Fruit fly (Drosophila melanogaster): ENCODE data around the gene CG33223.

Gene CG33223

dm6 chrX:8436656-8437284, 46.9 kb downstream of the CG33223 start, which contains the start of gene CG1440 (continued):
- TF ChIP-seq net (GFP tag; optimal IDR thresholded peaks at IDR 0.05), result no peak
- TF ChIP-seq CG3919 (GFP tag; optimal IDR thresholded peaks at IDR 0.05), result no peak
- 0 out of 3 replicates have a peak, but pooled peaks have one; percentile 27 for TF ChIP-seq CG8119 (GFP tag; IDR thresholded peaks at IDR 0.05)
- TF ChIP-seq svp (GFP tag), result no peak
- no peak for TF ChIP-seq CG1621 (tag; optimal IDR thresholded peaks at IDR 0.05)
- TF ChIP-seq Sox102F (GFP tag; optimal IDR thresholded peaks at IDR 0.05), result no peak
- TF ChIP-seq Lpt (GFP tag; optimal IDR thresholded peaks at IDR 0.05), result no peak
- TF ChIP-seq fd85E (GFP tag; optimal IDR thresholded peaks at IDR 0.05), result no peak
- no peak for TF ChIP-seq CG7368 (GFP tag; optimal IDR thresholded peaks at IDR 0.05)
- TF ChIP-seq CG6808 (GFP tag; optimal IDR thresholded peaks at IDR 0.05), result peak; percentile 28
- no peak for TF ChIP-seq CG32006 (GFP tag; optimal IDR thresholded peaks at IDR 0.05)
- peak; percentile 54 for TF ChIP-seq CG6276 (GFP tag; optimal IDR thresholded peaks at IDR 0.05)
- peak; percentile 46 for TF ChIP-seq esn (GFP tag; optimal IDR thresholded peaks at IDR 0.05)
- TF ChIP-seq dac (GFP tag; optimal IDR thresholded peaks at IDR 0.05), result no peak
- TF ChIP-seq pdm3 (GFP tag; optimal IDR thresholded peaks at IDR 0.05), result no peak
- no peak for TF ChIP-seq CG10669 (GFP tag; optimal IDR thresholded peaks at IDR 0.05)
- TF ChIP-seq CG11762 (GFP tag; optimal IDR thresholded peaks at IDR 0.05; ENCODE audit: insufficient read depth), result no peak
- TF ChIP-seq Hr38 (GFP tag; optimal IDR thresholded peaks at IDR 0.05), result no peak
- peak; percentile 22 for TF ChIP-seq Sox14 (GFP tag; optimal IDR thresholded peaks at IDR 0.05)
- peak; percentile 33 for TF ChIP-seq achi (GFP tag; optimal IDR thresholded peaks at IDR 0.05)
- no peak for TF ChIP-seq topi (GFP tag; optimal IDR thresholded peaks at IDR 0.05)

DNA sequence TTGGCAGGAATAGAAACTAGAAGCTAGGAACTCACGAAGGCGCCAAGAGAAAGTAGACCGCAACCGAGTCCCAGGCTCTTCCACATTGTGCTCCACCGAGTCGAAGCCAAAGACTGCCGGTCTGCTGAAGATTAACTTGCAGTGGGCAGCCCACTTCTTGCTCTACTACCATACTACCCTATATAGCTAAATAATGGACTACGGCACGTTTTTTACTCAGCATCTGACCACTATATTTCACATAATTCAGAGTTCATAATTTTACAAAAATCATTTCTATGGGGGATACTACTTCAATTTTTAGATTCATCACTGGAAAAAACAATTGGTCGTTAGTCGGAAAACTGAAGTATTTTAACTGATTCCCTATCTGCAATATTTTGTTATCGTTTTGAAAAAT, 50.0 kb downstream of the CG33223 start, which contains the start of gene CG32712:
Gene CG32712 (minus strand): TSS at position 101 of the 400 bp plus-strand sequence.
- TF ChIP-seq Hr4 (GFP tag; optimal IDR thresholded peaks at IDR 0.05), result no peak
- no peak for TF ChIP-seq CG34406 (GFP tag; optimal IDR thresholded peaks at IDR 0.05)
- no peak for TF ChIP-seq CG6808 (GFP tag; optimal IDR thresholded peaks at IDR 0.05)
- no peak for TF ChIP-seq CG3919 (GFP tag; optimal IDR thresholded peaks at IDR 0.05)
- no peak for TF ChIP-seq CG3032 (tag; optimal IDR thresholded peaks at IDR 0.05)
- no peak for TF ChIP-seq CG1621 (tag; optimal IDR thresholded peaks at IDR 0.05)
- no peak for TF ChIP-seq dsx (GFP tag; optimal IDR thresholded peaks at IDR 0.05; ENCODE audit: poor library complexity, severe bottlenecking)
- no peak for TF ChIP-seq Blimp-1 (GFP tag; optimal IDR thresholded peaks at IDR 0.05)
- TF ChIP-seq CG15336 (GFP tag; IDR thresholded peaks at IDR 0.05), result no peak
- no peak for TF ChIP-seq CG11762 (GFP tag; optimal IDR thresholded peaks at IDR 0.05; ENCODE audit: insufficient read depth)
- TF ChIP-seq lz (GFP tag; optimal IDR thresholded peaks at IDR 0.05), result no peak

dm6 chrX:8422643-8423042, 61.0 kb downstream of the CG33223 start:
- TF ChIP-seq Met (GFP tag; optimal IDR thresholded peaks at IDR 0.05) (no peak), achi (GFP tag; optimal IDR thresholded peaks at IDR 0.05) (peak; percentile 35)

DNA sequence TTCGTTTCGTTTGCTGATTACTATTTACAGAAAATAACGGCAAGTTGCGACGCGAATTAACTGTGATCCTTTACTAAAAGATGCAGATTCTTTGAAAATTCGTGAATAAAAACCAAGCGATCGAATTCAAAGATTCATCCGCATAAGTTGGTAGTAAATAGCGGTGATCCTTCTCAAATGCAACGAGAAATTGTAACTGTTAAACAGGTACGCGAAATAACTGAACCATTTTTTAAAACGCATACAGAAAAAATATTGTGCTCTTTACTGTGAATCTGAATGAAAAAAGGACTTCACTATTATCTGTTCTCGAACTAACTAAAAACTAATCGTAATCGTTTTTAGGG, 62.3 kb downstream of the CG33223 start:
- TF ChIP-seq fd85E (GFP tag; optimal IDR thresholded peaks at IDR 0.05) (no peak), CG11294 (GFP tag; IDR thresholded peaks at IDR 0.05) (no peak)

DNA sequence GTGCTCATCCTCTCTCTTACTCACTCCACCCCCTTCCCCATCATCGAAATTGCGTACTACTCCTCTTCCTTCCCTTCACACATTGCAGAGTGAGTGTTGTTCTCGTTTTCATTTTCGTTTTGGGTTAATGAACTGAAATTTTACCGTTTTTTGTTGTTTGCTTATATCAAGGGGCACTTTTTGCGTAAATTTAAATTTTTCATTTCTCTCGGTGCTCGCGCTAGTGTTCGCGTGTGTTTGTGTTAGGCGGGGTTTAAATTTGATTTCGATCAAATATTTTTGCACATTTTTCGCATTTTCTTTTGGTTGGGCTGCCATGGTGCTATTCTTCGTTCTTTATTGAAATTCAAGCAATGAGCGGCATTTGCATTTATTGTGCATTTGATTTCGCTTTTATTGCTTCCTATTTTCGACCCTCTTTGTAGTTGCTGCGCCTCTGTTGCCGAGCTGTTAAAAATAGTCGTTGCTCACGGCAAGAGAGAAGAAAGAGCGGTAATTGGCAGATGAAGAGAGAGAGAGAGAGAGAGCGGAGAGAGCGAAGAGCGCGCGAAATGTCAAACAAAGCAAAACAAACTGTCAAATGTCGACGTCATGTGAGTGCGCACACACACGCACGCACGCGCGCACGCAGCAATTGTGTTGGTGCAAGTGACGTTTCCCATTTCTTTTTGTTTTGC, 62.8 kb downstream of the CG33223 start:
- peak; percentile 61 for TF ChIP-seq net (GFP tag; optimal IDR thresholded peaks at IDR 0.05)
- no peak for TF ChIP-seq CG11902 (GFP tag; optimal IDR thresholded peaks at IDR 0.05)
- TF ChIP-seq CG6276 (GFP tag; optimal IDR thresholded peaks at IDR 0.05), result peak; percentile 75
- TF ChIP-seq Hr39 (GFP tag; optimal IDR thresholded peaks at IDR 0.05), result peak; percentile 25
- no peak for TF ChIP-seq spab (GFP tag; optimal IDR thresholded peaks at IDR 0.05)
- peak; percentile 50 for TF ChIP-seq fd85E (GFP tag; optimal IDR thresholded peaks at IDR 0.05)
- TF ChIP-seq topi (GFP tag; optimal IDR thresholded peaks at IDR 0.05), result peak; percentile 37
- peak; percentile 82 for TF ChIP-seq Blimp-1 (GFP tag; optimal IDR thresholded peaks at IDR 0.05)
- no peak for TF ChIP-seq CG1621 (tag; optimal IDR thresholded peaks at IDR 0.05)
- peak; percentile 37 for TF ChIP-seq CG3032 (tag; optimal IDR thresholded peaks at IDR 0.05)
- TF ChIP-seq CG11294 (GFP tag; IDR thresholded peaks at IDR 0.05), result peak; percentile 8; the same call in 1 of the 2 replicates
- peak; percentile 84; the same call in 2 of the 3 replicates for TF ChIP-seq eg (GFP tag; IDR thresholded peaks at IDR 0.05)
- peak; percentile 31 for TF ChIP-seq CG8632 (GFP tag; optimal IDR thresholded peaks at IDR 0.05)
- peak; percentile 63 for TF ChIP-seq esn (GFP tag; optimal IDR thresholded peaks at IDR 0.05)
- TF ChIP-seq CG8119 (GFP tag; IDR thresholded peaks at IDR 0.05), result peak; percentile 82
- TF ChIP-seq Ets96B (tag; optimal IDR thresholded peaks at IDR 0.05), result peak; percentile 60
- TF ChIP-seq Sox102F (GFP tag; optimal IDR thresholded peaks at IDR 0.05), result no peak
- peak; percentile 34 for TF ChIP-seq Ets21C (GFP tag; optimal IDR thresholded peaks at IDR 0.05)
- peak; percentile 48 for TF ChIP-seq CG31627 (GFP tag; optimal IDR thresholded peaks at IDR 0.05)
- TF ChIP-seq CG16779 (tag; optimal IDR thresholded peaks at IDR 0.05), result peak; percentile 67
- TF ChIP-seq CG32006 (GFP tag; optimal IDR thresholded peaks at IDR 0.05), result no peak
- peak; percentile 83 to 93 for TF ChIP-seq ss (GFP tag; optimal IDR thresholded peaks at IDR 0.05)
- TF ChIP-seq Hr4 (GFP tag; optimal IDR thresholded peaks at IDR 0.05), result no peak
